Fruit fly (Drosophila melanogaster): Measurements from ENCODE around the gene htl.

The htl gene

dm6 chr3R:18052799-18053586 lies at the start of gene htl:
Gene htl, minus strand, starts transcription at chr3R:18052984.
- no peak for TF ChIP-seq Dll (optimal IDR thresholded peaks at IDR 0.05)
- TF ChIP-seq usp (GFP tag; optimal IDR thresholded peaks at IDR 0.05) = no peak
- TF ChIP-seq pan (optimal IDR thresholded peaks at IDR 0.05) = no peak
- TF ChIP-seq CG8478 (optimal IDR thresholded peaks at IDR 0.05) = no peak
- no peak for TF ChIP-seq EcR (GFP tag; optimal IDR thresholded peaks at IDR 0.05)
- no peak for TF ChIP-seq psq (optimal IDR thresholded peaks at IDR 0.05)

- TF ChIP-seq Dll (optimal IDR thresholded peaks at IDR 0.05) = no peak
- TF ChIP-seq CG8478 (optimal IDR thresholded peaks at IDR 0.05) = no peak
- TF ChIP-seq EcR (GFP tag; optimal IDR thresholded peaks at IDR 0.05) = no peak
Observed at dm6 chr3R:18097531-18097930, 44.7 kb upstream of the htl start.

- TF ChIP-seq pan (optimal IDR thresholded peaks at IDR 0.05) = no peak
- no peak for TF ChIP-seq usp (GFP tag; optimal IDR thresholded peaks at IDR 0.05)
- TF ChIP-seq Dll (optimal IDR thresholded peaks at IDR 0.05) = no peak
- TF ChIP-seq psq (optimal IDR thresholded peaks at IDR 0.05) = no peak
- TF ChIP-seq CG8478 (optimal IDR thresholded peaks at IDR 0.05) = no peak
Observed at dm6 chr3R:18094649-18095048, 41.9 kb upstream of the htl start.

dm6 chr3R:18090014-18090853 lies 37.5 kb upstream of the htl start, which contains the start of gene sr:
Gene sr, plus strand, starts transcription at chr3R:18090803.
- TF ChIP-seq EcR (GFP tag; optimal IDR thresholded peaks at IDR 0.05) (no peak), Dll (optimal IDR thresholded peaks at IDR 0.05) (no peak), usp (GFP tag; optimal IDR thresholded peaks at IDR 0.05) (no peak), psq (optimal IDR thresholded peaks at IDR 0.05) (no peak), pan (optimal IDR thresholded peaks at IDR 0.05) (no peak), CG8478 (optimal IDR thresholded peaks at IDR 0.05) (no peak)

- TF ChIP-seq CG8478 (optimal IDR thresholded peaks at IDR 0.05) (no peak), EcR (GFP tag; optimal IDR thresholded peaks at IDR 0.05) (no peak), Dll (optimal IDR thresholded peaks at IDR 0.05) (no peak)
Observed at dm6 chr3R:18089448-18089847, 36.7 kb upstream of the htl start.

dm6 chr3R:18088238-18088637 lies 35.5 kb upstream of the htl start:
- TF ChIP-seq EcR (GFP tag; optimal IDR thresholded peaks at IDR 0.05) (no peak), Dll (optimal IDR thresholded peaks at IDR 0.05) (no peak), usp (GFP tag; optimal IDR thresholded peaks at IDR 0.05) (no peak), psq (optimal IDR thresholded peaks at IDR 0.05) (no peak), CG8478 (optimal IDR thresholded peaks at IDR 0.05) (no peak), pan (optimal IDR thresholded peaks at IDR 0.05) (no peak)

dm6 chr3R:18083297-18083696 lies 30.5 kb upstream of the htl start:
- TF ChIP-seq Dll (optimal IDR thresholded peaks at IDR 0.05) = no peak
- no peak for TF ChIP-seq psq (optimal IDR thresholded peaks at IDR 0.05)
- TF ChIP-seq usp (GFP tag; optimal IDR thresholded peaks at IDR 0.05) = no peak
- TF ChIP-seq pan (optimal IDR thresholded peaks at IDR 0.05) = no peak
- no peak for TF ChIP-seq EcR (GFP tag; optimal IDR thresholded peaks at IDR 0.05)
- TF ChIP-seq CG8478 (optimal IDR thresholded peaks at IDR 0.05) = no peak

dm6 chr3R:18080748-18081147 lies 28.0 kb upstream of the htl start, which contains the start of gene bard:
Gene bard, plus strand, starts transcription at chr3R:18081048.
- TF ChIP-seq EcR (GFP tag; optimal IDR thresholded peaks at IDR 0.05) (no peak), psq (optimal IDR thresholded peaks at IDR 0.05) (no peak)

dm6 chr3R:18078060-18078459 lies 25.3 kb upstream of the htl start:
- TF ChIP-seq CG8478 (optimal IDR thresholded peaks at IDR 0.05) (no peak), psq (optimal IDR thresholded peaks at IDR 0.05) (no peak), EcR (GFP tag; optimal IDR thresholded peaks at IDR 0.05) (no peak), Dll (optimal IDR thresholded peaks at IDR 0.05) (no peak), usp (GFP tag; optimal IDR thresholded peaks at IDR 0.05) (no peak), pan (optimal IDR thresholded peaks at IDR 0.05) (no peak)

- no peak for TF ChIP-seq psq (optimal IDR thresholded peaks at IDR 0.05)
- no peak for TF ChIP-seq CG8478 (optimal IDR thresholded peaks at IDR 0.05)
- no peak for TF ChIP-seq EcR (GFP tag; optimal IDR thresholded peaks at IDR 0.05)
- no peak for TF ChIP-seq usp (GFP tag; optimal IDR thresholded peaks at IDR 0.05)
- TF ChIP-seq pan (optimal IDR thresholded peaks at IDR 0.05) = no peak
- no peak for TF ChIP-seq Dll (optimal IDR thresholded peaks at IDR 0.05)
Observed at dm6 chr3R:18075015-18075414, 22.2 kb upstream of the htl start.

- TF ChIP-seq Dll (optimal IDR thresholded peaks at IDR 0.05) = no peak
- no peak for TF ChIP-seq usp (GFP tag; optimal IDR thresholded peaks at IDR 0.05)
- no peak for TF ChIP-seq pan (optimal IDR thresholded peaks at IDR 0.05)
- TF ChIP-seq psq (optimal IDR thresholded peaks at IDR 0.05) = no peak
- TF ChIP-seq EcR (GFP tag; optimal IDR thresholded peaks at IDR 0.05) = no peak
- TF ChIP-seq CG8478 (optimal IDR thresholded peaks at IDR 0.05) = no peak
Observed at dm6 chr3R:18072982-18073381, 20.2 kb upstream of the htl start.

- no peak for TF ChIP-seq Dll (optimal IDR thresholded peaks at IDR 0.05)
- TF ChIP-seq EcR (GFP tag; optimal IDR thresholded peaks at IDR 0.05) = no peak
- no peak for TF ChIP-seq CG8478 (optimal IDR thresholded peaks at IDR 0.05)
- no peak for TF ChIP-seq psq (optimal IDR thresholded peaks at IDR 0.05)
- no peak for TF ChIP-seq usp (GFP tag; optimal IDR thresholded peaks at IDR 0.05)
- TF ChIP-seq pan (optimal IDR thresholded peaks at IDR 0.05) = no peak
Observed at dm6 chr3R:18067930-18068329, 15.1 kb upstream of the htl start.
